Worm (Caenorhabditis elegans) whole organism, L4 larva: Measurements from ENCODE around the gene W02H5.2.
A peak's percentile ranks its signal among the peaks of the same experiment; 100 is the strongest.

Experiments used
- Y75B8A.6 ChIP-seq: fragments of 200-800 bp; sonication (Bioruptor generic); IDR thresholded peaks from 2 replicates; pipeline ENCODE4 v1.3.6; 2022; ENCODE audit warnings: missing genetic modification reagents, missing genetic modification characterization, missing compliant biosample characterization
- dmd-8 ChIP-seq: fragments of 200-800 bp; sonication (Bioruptor generic); IDR thresholded peaks from 2 replicates; pipeline ENCODE4 v1.3.6; 2022; ENCODE audit warnings: missing genetic modification characterization, missing compliant biosample characterization
- dpl-1 ChIP-seq: fragments of 150-350 bp; optimal IDR thresholded peaks from 2 replicates; lab custom pipeline; 2014; ENCODE audit warnings: missing biosample characterization, missing genetic modification reagents, missing genetic modification characterization
- egl-27 ChIP-seq: sonication (generic microtip); optimal IDR thresholded peaks from 3 replicates; lab custom pipeline; 2017; ENCODE audit warnings: missing biosample characterization, missing genetic modification reagents, missing genetic modification characterization
- lin-39 ChIP-seq: fragments of 150-350 bp; optimal IDR thresholded peaks from 2 replicates; lab custom pipeline; 2014; ENCODE audit warnings: missing biosample characterization, missing genetic modification reagents, missing genetic modification characterization
- mdt-29 ChIP-seq: fragments of 200-800 bp; sonication (Bioruptor generic); IDR thresholded peaks from 2 replicates; pipeline ENCODE4 v1.3.6; 2022; ENCODE audit warnings: missing genetic modification reagents, missing genetic modification characterization, missing compliant biosample characterization
- nhr-48 ChIP-seq: sonication (generic microtip); optimal IDR thresholded peaks from 2 replicates; lab custom pipeline; 2016; ENCODE audit warnings: mild to moderate bottlenecking, missing genetic modification characterization, missing compliant biosample characterization
- pqm-1 ChIP-seq: sonication (generic microtip); optimal IDR thresholded peaks from 2 replicates; lab custom pipeline; 2017; ENCODE audit warnings: missing biosample characterization, missing genetic modification characterization
- sdz-12 ChIP-seq: fragments of 200-800 bp; sonication (Bioruptor generic); optimal IDR thresholded peaks from 2 replicates; lab custom pipeline; 2018; ENCODE audit warnings: mild to moderate bottlenecking, missing genetic modification characterization, missing compliant biosample characterization
- unc-39 ChIP-seq: sonication (generic microtip); optimal IDR thresholded peaks from 2 replicates; lab custom pipeline; 2017; ENCODE audit warnings: missing biosample characterization, missing genetic modification characterization
- unc-62 ChIP-seq, 3 experiments: fragments of 150-350 bp in 1 of 3; sonication (generic microtip); optimal IDR thresholded peaks in 2 of 3; peaks in 1 of 3; 1 replicate in 1 of 3; 2 replicates in 2 of 3; lab custom pipeline; 2014 to 2017; ENCODE audit warnings: missing biosample characterization in 3 of 3, missing genetic modification characterization in 3 of 3, missing genetic modification reagents in 3 of 3, missing genotype in 1 of 3

ce11 chrV:2673807-2674206, 34.7 kb downstream of the W02H5.2 start:
- TF ChIP-seq nhr-48 (no peak), sdz-12 (GFP tag; lab: Kevin White, UChicago) (no peak), lin-39 (no peak), egl-27 (tag; lab: Kevin White, UChicago) (no peak), mdt-29 (peak; percentile 34; the same call in 1 of the 2 replicates), Y75B8A.6 (GFP tag; lab: Robert Waterston, UW) (0 out of 2 replicates have a peak, but pooled peaks have one; percentile 26), pqm-1 (tag; lab: Kevin White, UChicago) (no peak), dmd-8 (GFP tag; lab: Robert Waterston, UW) (peak; percentile 75), unc-39 (tag; lab: Kevin White, UChicago) (no peak), unc-62 (GFP tag; optimal IDR thresholded peaks at IDR 0.05 in 1 of 2; lab: Kevin White, UChicago) (no peak), unc-62 (tag; optimal IDR thresholded peaks at IDR 0.05; lab: Kevin White, UChicago) (no peak), dpl-1 (GFP tag; lab: Kevin White, UChicago) (no peak)
